Fruit fly (Drosophila melanogaster) whole organism, embryonic: Measurements from ENCODE around the gene Nse1.

Experiments
- B-H1 ChIP-seq: fragments of 200-800 bp; sonication (Bioruptor generic); IDR thresholded peaks from 3 replicates; pipeline ENCODE4 v1.3.6; 2022; ENCODE audit warnings: missing biosample characterization, missing genetic modification characterization
- CG1024 ChIP-seq: fragments of 200-800 bp; sonication (Bioruptor generic); IDR thresholded peaks from 2 replicates; pipeline ENCODE4 v1.3.6; 2022; ENCODE audit warnings: missing biosample characterization, missing genetic modification characterization
- CG10366 ChIP-seq: fragments of 200-800 bp; sonication (Bioruptor generic); IDR thresholded peaks from 2 replicates; pipeline ENCODE4 v1.3.6; 2022; ENCODE audit warnings: missing biosample characterization, missing genetic modification characterization
- CG10979 ChIP-seq: fragments of 200-800 bp; sonication (Bioruptor generic); optimal IDR thresholded peaks from 2 replicates; lab custom pipeline; 2018; ENCODE audit warnings: missing biosample characterization, mild to moderate bottlenecking, missing genetic modification characterization, moderate library complexity
- CG11504 ChIP-seq: fragments of 200-800 bp; sonication (Bioruptor generic); optimal IDR thresholded peaks from 3 replicates; lab custom pipeline; 2019; ENCODE audit warnings: missing biosample characterization, mild to moderate bottlenecking, missing genetic modification characterization, moderate library complexity
- CG11723 ChIP-seq: fragments of 200-800 bp; sonication (Bioruptor generic); optimal IDR thresholded peaks from 2 replicates; lab custom pipeline; 2017; ENCODE audit warnings: missing biosample characterization, mild to moderate bottlenecking, missing genetic modification characterization
- CG1233 ChIP-seq: fragments of 200-800 bp; sonication (Bioruptor generic); optimal IDR thresholded peaks from 4 replicates; lab custom pipeline; 2018; ENCODE audit warnings: missing biosample characterization, mild to moderate bottlenecking, missing genetic modification characterization
- CG12769 ChIP-seq: fragments of 200-800 bp; sonication (Bioruptor generic); optimal IDR thresholded peaks from 2 replicates; lab custom pipeline; 2019; ENCODE audit warnings: missing biosample characterization, mild to moderate bottlenecking, missing genetic modification characterization, moderate library complexity
- CG13123 ChIP-seq: fragments of 200-800 bp; sonication (Bioruptor generic); optimal IDR thresholded peaks from 2 replicates; lab custom pipeline; 2016; ENCODE audit warnings: missing biosample characterization, missing genetic modification characterization
- CG14014 ChIP-seq: fragments of 200-800 bp; sonication (Bioruptor generic); IDR thresholded peaks from 2 replicates; pipeline ENCODE4 v1.3.6; 2022; ENCODE audit warnings: missing biosample characterization, missing genetic modification characterization
- CG15601 ChIP-seq: fragments of 200-800 bp; sonication (Bioruptor generic); optimal IDR thresholded peaks from 3 replicates; lab custom pipeline; 2019; ENCODE audit warnings: missing biosample characterization, mild to moderate bottlenecking, missing genetic modification characterization, moderate library complexity
- CG1832 ChIP-seq: fragments of 200-800 bp; sonication (Bioruptor generic); optimal IDR thresholded peaks from 2 replicates; lab custom pipeline; 2017; ENCODE audit warnings: missing biosample characterization, mild to moderate bottlenecking, missing genetic modification characterization, inconsistent platforms
- CG18476 ChIP-seq: fragments of 200-800 bp; sonication (Bioruptor generic); optimal IDR thresholded peaks from 2 replicates; lab custom pipeline; 2016; ENCODE audit warnings: missing biosample characterization, mild to moderate bottlenecking, missing genetic modification characterization
- CG18619 ChIP-seq: fragments of 200-800 bp; sonication (Bioruptor generic); optimal IDR thresholded peaks from 3 replicates; lab custom pipeline; 2017; ENCODE audit warnings: missing biosample characterization, mild to moderate bottlenecking, missing genetic modification characterization
- CG2875 ChIP-seq: fragments of 200-800 bp; sonication (Bioruptor generic); optimal IDR thresholded peaks from 2 replicates; lab custom pipeline; 2017; ENCODE audit warnings: missing biosample characterization, mild to moderate bottlenecking, missing genetic modification characterization, missing genetic modification reagents
- CG32767 ChIP-seq: fragments of 200-800 bp; sonication (Bioruptor generic); IDR thresholded peaks from 2 replicates; pipeline ENCODE4 v1.3.6; 2022; ENCODE audit warnings: missing biosample characterization, missing genetic modification characterization
- CG32772 ChIP-seq: fragments of 200-800 bp; sonication (Bioruptor generic); IDR thresholded peaks from 2 replicates; pipeline ENCODE4 v1.3.6; 2022; ENCODE audit warnings: missing biosample characterization, missing genetic modification characterization
- CG4282 ChIP-seq: fragments of 200-800 bp; sonication (Bioruptor generic); optimal IDR thresholded peaks from 2 replicates; lab custom pipeline; 2016; ENCODE audit warnings: missing biosample characterization, missing genetic modification characterization
- CG4730 ChIP-seq: fragments of 200-800 bp; sonication (Bioruptor generic); IDR thresholded peaks from 2 replicates; pipeline ENCODE4 v1.3.6; 2022; ENCODE audit warnings: missing biosample characterization, missing genetic modification characterization
- CG5180 ChIP-seq: fragments of 200-800 bp; sonication (Bioruptor generic); optimal IDR thresholded peaks from 3 replicates; lab custom pipeline; 2017; ENCODE audit warnings: missing biosample characterization, missing genetic modification characterization, mild to moderate bottlenecking, moderate library complexity, missing genetic modification reagents
- CG6654 ChIP-seq: fragments of 200-800 bp; sonication (Bioruptor generic); optimal IDR thresholded peaks from 2 replicates; lab custom pipeline; 2017; ENCODE audit warnings: missing biosample characterization, mild to moderate bottlenecking, missing genetic modification characterization
- CG9609 ChIP-seq: fragments of 200-800 bp; sonication (Bioruptor generic); optimal IDR thresholded peaks from 3 replicates; lab custom pipeline; 2016; ENCODE audit warnings: missing biosample characterization, missing genetic modification characterization
- CkIIα-i1 ChIP-seq: fragments of 200-800 bp; sonication (Bioruptor generic); IDR thresholded peaks from 2 replicates; pipeline ENCODE4 v1.3.6; 2022; ENCODE audit warnings: missing biosample characterization, missing genetic modification characterization
- Dad ChIP-seq: fragments of 200-800 bp; sonication (Bioruptor generic); optimal IDR thresholded peaks from 3 replicates; lab custom pipeline; 2016; ENCODE audit warnings: missing biosample characterization, missing genetic modification characterization
- Dll ChIP-seq: fragments of 200-800 bp; sonication (Bioruptor generic); IDR thresholded peaks from 4 replicates; pipeline ENCODE4 v1.3.6; 2022; ENCODE audit warnings: missing biosample characterization, missing genetic modification characterization; ENCODE audit not compliant: partially characterized antibody
- Doc2 ChIP-seq: fragments of 200-800 bp; sonication (Bioruptor generic); IDR thresholded peaks from 2 replicates; pipeline ENCODE4 v1.3.6; 2022; ENCODE audit warnings: missing biosample characterization, missing genetic modification characterization
- GATAe ChIP-seq: fragments of 200-800 bp; sonication (Bioruptor generic); conservative IDR thresholded peaks from 2 replicates; pipeline ENCODE4 v1.3.6; 2022; ENCODE audit warnings: missing biosample characterization, missing genetic modification characterization
- Gsc ChIP-seq: fragments of 200-800 bp; sonication (Bioruptor generic); IDR thresholded peaks from 2 replicates; pipeline ENCODE4 v1.3.6; 2022; ENCODE audit warnings: missing biosample characterization, missing genetic modification characterization
- Hr39 ChIP-seq: fragments of >200 bp; optimal IDR thresholded peaks from 2 replicates; lab custom pipeline; 2017
- NC2α ChIP-seq: fragments of 200-800 bp; sonication (Bioruptor generic); optimal IDR thresholded peaks from 2 replicates; lab custom pipeline; 2016; ENCODE audit warnings: missing biosample characterization, missing genetic modification characterization
- Pdp1 ChIP-seq, 2 experiments: fragments of 200-800 bp; sonication (Bioruptor generic); optimal IDR thresholded peaks; 3 replicates each; lab custom pipeline; 2016; ENCODE audit warnings: missing biosample characterization in 2 of 2, missing genetic modification characterization in 2 of 2, mild to moderate bottlenecking in 1 of 2, moderate library complexity in 1 of 2
- Ptx1 ChIP-seq: fragments of 200-800 bp; sonication (Bioruptor generic); IDR thresholded peaks from 2 replicates; pipeline ENCODE4 v1.3.6; 2022; ENCODE audit warnings: missing biosample characterization, missing genetic modification characterization
- Usf ChIP-seq: fragments of 200-800 bp; sonication (Bioruptor generic); optimal IDR thresholded peaks from 2 replicates; lab custom pipeline; 2017; ENCODE audit warnings: missing genotype, missing biosample characterization, missing genetic modification characterization
- ap ChIP-seq: fragments of 200-800 bp; sonication (Bioruptor generic); IDR thresholded peaks from 2 replicates; pipeline ENCODE4 v1.3.6; 2022; ENCODE audit warnings: missing biosample characterization, missing genetic modification characterization
- bsh ChIP-seq, 2 experiments: fragments of 200-800 bp; sonication (Bioruptor generic); optimal IDR thresholded peaks; 2 replicates each; lab custom pipeline; 2017 to 2018; ENCODE audit warnings: mild to moderate bottlenecking in 2 of 2, missing biosample characterization in 2 of 2, missing genetic modification characterization in 2 of 2, moderate library complexity in 1 of 2
- cad ChIP-seq: fragments of >200 bp; optimal IDR thresholded peaks from 2 replicates; lab custom pipeline; 2017; ENCODE audit warnings: missing biosample characterization, missing genetic modification characterization
- cg ChIP-seq: fragments of 200-800 bp; sonication (Bioruptor generic); optimal IDR thresholded peaks from 3 replicates; lab custom pipeline; 2019; ENCODE audit warnings: missing biosample characterization, mild to moderate bottlenecking, missing genetic modification characterization, moderate library complexity
- cwo ChIP-seq: fragments of 200-800 bp; sonication (Bioruptor generic); optimal IDR thresholded peaks from 3 replicates; lab custom pipeline; 2017; ENCODE audit warnings: missing biosample characterization, missing genetic modification characterization, mild to moderate bottlenecking, moderate library complexity, missing genetic modification reagents
- dm ChIP-seq: fragments of 200-800 bp; sonication (Bioruptor generic); optimal IDR thresholded peaks from 3 replicates; lab custom pipeline; 2016; ENCODE audit warnings: missing biosample characterization, missing genetic modification characterization
- dmrt99B ChIP-seq: fragments of 200-800 bp; sonication (Bioruptor generic); optimal IDR thresholded peaks from 2 replicates; lab custom pipeline; 2018; ENCODE audit warnings: missing biosample characterization, mild to moderate bottlenecking, missing genetic modification characterization, moderate library complexity
- dysf ChIP-seq: fragments of 200-800 bp; sonication (Bioruptor generic); IDR thresholded peaks from 3 replicates; pipeline ENCODE4 v1.3.6; 2022; ENCODE audit warnings: missing biosample characterization, missing genetic modification characterization
- ems ChIP-seq: fragments of 200-800 bp; sonication (Bioruptor generic); optimal IDR thresholded peaks from 3 replicates; lab custom pipeline; 2016; ENCODE audit warnings: missing biosample characterization, missing genetic modification characterization
- esg ChIP-seq: fragments of 200-800 bp; sonication (Bioruptor generic); conservative IDR thresholded peaks from 2 replicates; pipeline ENCODE4 v1.3.6; 2022; ENCODE audit warnings: missing biosample characterization, missing genetic modification characterization
- gcm ChIP-seq: fragments of 200-800 bp; sonication (Bioruptor generic); optimal IDR thresholded peaks from 2 replicates; lab custom pipeline; 2019; ENCODE audit warnings: missing biosample characterization, mild to moderate bottlenecking, missing genetic modification characterization, moderate library complexity
- jumu ChIP-seq: fragments of 200-800 bp; sonication (Bioruptor generic); optimal IDR thresholded peaks from 3 replicates; lab custom pipeline; 2016; ENCODE audit warnings: missing biosample characterization, missing genetic modification characterization
- lbe ChIP-seq: fragments of 200-800 bp; sonication (Bioruptor generic); optimal IDR thresholded peaks from 2 replicates; lab custom pipeline; 2016; ENCODE audit warnings: missing biosample characterization, mild to moderate bottlenecking, missing genetic modification characterization
- odd ChIP-seq: fragments of 200-800 bp; sonication (Bioruptor generic); optimal IDR thresholded peaks from 2 replicates; lab custom pipeline; 2017; ENCODE audit warnings: missing biosample characterization, mild to moderate bottlenecking, missing genetic modification characterization
- sob ChIP-seq: fragments of 200-800 bp; sonication (Bioruptor generic); IDR thresholded peaks from 2 replicates; pipeline ENCODE4 v1.3.6; 2022; ENCODE audit warnings: missing biosample characterization, missing genetic modification characterization
- ssp ChIP-seq: fragments of 200-800 bp; sonication (Bioruptor generic); IDR thresholded peaks from 2 replicates; pipeline ENCODE4 v1.3.6; 2022; ENCODE audit warnings: missing biosample characterization, missing genetic modification characterization
- tio ChIP-seq: fragments of 200-800 bp; sonication (Bioruptor generic); optimal IDR thresholded peaks from 2 replicates; lab custom pipeline; 2017; ENCODE audit warnings: missing biosample characterization, missing genetic modification characterization, inconsistent platforms
- z ChIP-seq: fragments of 200-800 bp; sonication (Bioruptor generic); IDR thresholded peaks from 3 replicates; pipeline ENCODE4 v1.3.6; 2022; ENCODE audit warnings: missing biosample characterization, missing genetic modification characterization

The Nse1 gene

dm6 chr2L:6698387-6698786, 21.0 kb upstream of the Nse1 start (continued):
- TF ChIP-seq CG18619 (GFP tag; lab: Kevin White, UChicago) (peak; percentile 15), esg (peak; percentile 54), Usf (GFP tag; lab: Kevin White, UChicago) (no peak), CG4282 (GFP tag; lab: Kevin White, UChicago) (no peak), CG1832 (no peak), z (no peak), Dll (no peak), dysf (GFP tag; lab: Robert Waterston, UW) (peak; percentile 67), Dad (GFP tag; lab: Kevin White, UChicago) (no peak), bsh (GFP tag; optimal IDR thresholded peaks at IDR 0.05; lab: Kevin White, UChicago) (peak in 1 of 2 experiments; percentile 52), Doc2 (no peak), jumu (GFP tag; lab: Kevin White, UChicago) (no peak), Pdp1 (GFP tag; optimal IDR thresholded peaks at IDR 0.05; lab: Kevin White, UChicago) (peak; percentile 13 to 39), tio (GFP tag; lab: Kevin White, UChicago) (peak; percentile 2), NC2α (no peak), cg (GFP tag; lab: Kevin White, UChicago) (no peak), CG13123 (peak; percentile 2), CG1024 (GFP tag; lab: Robert Waterston, UW) (0 out of 2 replicates have a peak, but pooled peaks have one; percentile 17), CG18476 (GFP tag; lab: Kevin White, UChicago) (peak; percentile 4), CG2875 (GFP tag; lab: Kevin White, UChicago) (no peak), Gsc (GFP tag; lab: Robert Waterston, UW) (no peak), CG1233 (GFP tag; lab: Kevin White, UChicago) (peak; percentile 47), Ptx1 (GFP tag; lab: Robert Waterston, UW) (peak; percentile 72), ap (GFP tag; lab: Robert Waterston, UW) (peak; percentile 31; the same call in 1 of the 2 replicates), CG10979 (peak; percentile 45), CG32767 (GFP tag; lab: Robert Waterston, UW) (peak; percentile 58), CG6654 (GFP tag; lab: Kevin White, UChicago) (no peak), Hr39 (no peak), cad (no peak), CG11504 (tag; lab: Kevin White, UChicago) (peak; percentile 65), GATAe (GFP tag; lab: Robert Waterston, UW) (no peak), CG11723 (GFP tag; lab: Kevin White, UChicago) (no peak), ssp (GFP tag; lab: Robert Waterston, UW) (peak; percentile 32; the same call in 1 of the 2 replicates), CG15601 (tag; lab: Kevin White, UChicago) (no peak), CG10366 (GFP tag; lab: Robert Waterston, UW) (no peak; the same call in 1 of the 2 replicates), CkIIα-i1 (no peak), odd (GFP tag; lab: Kevin White, UChicago) (no peak), lbe (GFP tag; lab: Kevin White, UChicago) (peak; percentile 40), dm (GFP tag; lab: Kevin White, UChicago) (no peak), ems (GFP tag; lab: Kevin White, UChicago) (no peak), CG14014 (GFP tag; lab: Robert Waterston, UW) (peak; percentile 58; the same call in 1 of the 2 replicates), CG4730 (0 out of 2 replicates have a peak, but pooled peaks have one; percentile 42), CG32772 (GFP tag; lab: Robert Waterston, UW) (peak; percentile 27; the same call in 1 of the 2 replicates), B-H1 (GFP tag; lab: Robert Waterston, UW) (peak; percentile 46; the same call in 1 of the 3 replicates), dmrt99B (tag; lab: Kevin White, UChicago) (peak; percentile 48), CG5180 (GFP tag; lab: Kevin White, UChicago) (no peak), cwo (GFP tag; lab: Kevin White, UChicago) (no peak), CG12769 (tag; lab: Kevin White, UChicago) (peak; percentile 58), CG9609 (GFP tag; lab: Kevin White, UChicago) (no peak), gcm (GFP tag; lab: Kevin White, UChicago) (no peak), sob (GFP tag; lab: Robert Waterston, UW) (peak; percentile 60; the same call in 1 of the 2 replicates)
